3 worm cellular contexts compared by ENCODE assay signal in genomic region chrIV:8794895-8795665, ce11.
TF ChIP-seq lines count a peak whose summit lies in the region.

No protein-coding gene starts in this region.

TF ChIP-seq in whole organism, L1 larva, 84 proteins besides CTCF, POLR2A, EP300 and RAD21 (continued from another document):
- TF ChIP-seq swsn-7 (tag; optimal IDR thresholded peaks at IDR 0.05; lab: Kevin White, UChicago) (peak; percentile 24), fkh-4 (tag; optimal IDR thresholded peaks at IDR 0.05; lab: Kevin White, UChicago; ENCODE audit: borderline replicate concordance) (no peak), C16A3.4 (tag; optimal IDR thresholded peaks at IDR 0.05; lab: Kevin White, UChicago) (no peak), ceh-63 (GFP tag; optimal IDR thresholded peaks at IDR 0.05; lab: Kevin White, UChicago) (no peak), vab-15 (tag; optimal IDR thresholded peaks at IDR 0.05; lab: Kevin White, UChicago) (no peak), snpc-4 (tag; optimal IDR thresholded peaks at IDR 0.05; lab: Kevin White, UChicago) (peak; percentile 21), lin-35 (GFP tag; optimal IDR thresholded peaks at IDR 0.05; lab: Kevin White, UChicago) (peak; percentile 46 to 50), skn-1 (tag; optimal IDR thresholded peaks at IDR 0.05; lab: Kevin White, UChicago) (peak; percentile 16), unc-130 (tag; optimal IDR thresholded peaks at IDR 0.05; lab: Kevin White, UChicago) (no peak), nhr-237 (tag; optimal IDR thresholded peaks at IDR 0.05; lab: Kevin White, UChicago) (no peak), aly-2 (tag; optimal IDR thresholded peaks at IDR 0.05; lab: Kevin White, UChicago) (no peak), jun-1 (tag; optimal IDR thresholded peaks at IDR 0.05; lab: Kevin White, UChicago) (peak; percentile 50)

TF ChIP-seq in whole organism, L4 larva, 104 proteins besides CTCF, POLR2A, EP300 and RAD21 (continued from another document):
- TF ChIP-seq zip-2 (tag; optimal IDR thresholded peaks at IDR 0.05; lab: Kevin White, UChicago) (no peak), lin-29 (GFP tag; IDR thresholded peaks at IDR 0.05; lab: Robert Waterston, UW) (peak; percentile 37; the same call in 1 of the 2 replicates), mdl-1 (tag; optimal IDR thresholded peaks at IDR 0.05; lab: Kevin White, UChicago) (peak; percentile 73 to 97), spr-1 (tag; optimal IDR thresholded peaks at IDR 0.05; lab: Kevin White, UChicago) (peak; percentile 53), nhr-237 (tag; optimal IDR thresholded peaks at IDR 0.05; lab: Kevin White, UChicago) (no peak), lin-1 (GFP tag; IDR thresholded peaks at IDR 0.05; lab: Robert Waterston, UW) (peak; percentile 50; the same call in 1 of the 2 replicates), hmg-1.1 (GFP tag; IDR thresholded peaks at IDR 0.05; lab: Robert Waterston, UW) (peak; percentile 90), madf-9 (GFP tag; conservative IDR thresholded peaks at IDR 0.05; lab: Robert Waterston, UW) (0 out of 2 replicates have a peak, but pooled peaks have one; percentile 3), nhr-28 (tag; optimal IDR thresholded peaks at IDR 0.05; lab: Kevin White, UChicago) (peak; percentile 70), egl-43 (GFP tag; IDR thresholded peaks at IDR 0.05; lab: Robert Waterston, UW) (peak; percentile 82), fos-1 (tag; optimal IDR thresholded peaks at IDR 0.05; lab: Kevin White, UChicago) (no peak), R02D3.7 (tag; optimal IDR thresholded peaks at IDR 0.05; lab: Kevin White, UChicago) (no peak), pqm-1 (tag; optimal IDR thresholded peaks at IDR 0.05; lab: Kevin White, UChicago) (peak; percentile 68)
TF ChIP-seq in whole organism, L4 larva: peak in this region for 60.

TF ChIP-seq in whole organism, young adult, 124 proteins besides CTCF, POLR2A, EP300 and RAD21 (continued from another document):
- peak; percentile 92 for TF ChIP-seq atf-7 (tag; optimal IDR thresholded peaks at IDR 0.05; lab: Kevin White, UChicago)
- no peak for TF ChIP-seq F55B11.4 (tag; optimal IDR thresholded peaks at IDR 0.05; lab: Kevin White, UChicago; ENCODE audit: borderline replicate concordance, insufficient read depth)
